Fruit fly (Drosophila melanogaster) whole organism, adult: Measurements from ENCODE around the gene CG5149.

Source experiments
- CG12768 ChIP-seq: fragments of 200-800 bp; sonication (Bioruptor generic); optimal IDR thresholded peaks from 2 replicates; lab custom pipeline; 2017; ENCODE audit warnings: missing biosample characterization, missing genetic modification characterization, mild to moderate bottlenecking, moderate library complexity, missing genetic modification reagents
- CG14711 ChIP-seq: fragments of 200-800 bp; sonication (Bioruptor generic); optimal IDR thresholded peaks from 2 replicates; lab custom pipeline; 2018; ENCODE audit warnings: missing biosample characterization, mild to moderate bottlenecking, missing genetic modification characterization, moderate library complexity
- CG1620 ChIP-seq: fragments of 200-800 bp; sonication (Bioruptor generic); optimal IDR thresholded peaks from 2 replicates; lab custom pipeline; 2016; ENCODE audit warnings: missing biosample characterization, missing genetic modification characterization
- CG33017 ChIP-seq: fragments of 200-800 bp; sonication (Bioruptor generic); optimal IDR thresholded peaks from 2 replicates; lab custom pipeline; 2018; ENCODE audit warnings: missing biosample characterization, mild to moderate bottlenecking, missing genetic modification characterization, moderate library complexity
- CG5204 ChIP-seq: fragments of 200-800 bp; sonication (Bioruptor generic); optimal IDR thresholded peaks from 2 replicates; lab custom pipeline; 2016; ENCODE audit warnings: missing biosample characterization, missing genetic modification characterization
- CG7045 ChIP-seq: fragments of 200-800 bp; sonication (Bioruptor generic); optimal IDR thresholded peaks from 2 replicates; lab custom pipeline; 2017; ENCODE audit warnings: missing biosample characterization, mild to moderate bottlenecking, missing genetic modification characterization
- Clk ChIP-seq: fragments of 200-800 bp; sonication (Bioruptor generic); optimal IDR thresholded peaks from 2 replicates; lab custom pipeline; 2017; ENCODE audit warnings: missing biosample characterization, missing genetic modification characterization
- cic ChIP-seq: fragments of 200-800 bp; sonication (Bioruptor generic); optimal IDR thresholded peaks from 2 replicates; lab custom pipeline; 2017; ENCODE audit warnings: missing biosample characterization, mild to moderate bottlenecking, missing genetic modification characterization, moderate library complexity
- cnc ChIP-seq, 2 experiments: fragments of >200 bp; optimal IDR thresholded peaks; 2 replicates each; lab custom pipeline; 2017
- kay ChIP-seq: fragments of 200-800 bp; sonication (Bioruptor generic); peaks from one replicate; lab custom pipeline; 2016; ENCODE audit warnings: missing biosample characterization, missing genetic modification characterization, borderline replicate concordance
- ovo ChIP-seq: fragments of 200-800 bp; sonication (Bioruptor generic); optimal IDR thresholded peaks from 2 replicates; lab custom pipeline; 2016; ENCODE audit warnings: missing biosample characterization, missing genetic modification characterization
- pad ChIP-seq: fragments of 200-800 bp; sonication (Bioruptor generic); optimal IDR thresholded peaks from 3 replicates; lab custom pipeline; 2017; ENCODE audit warnings: missing biosample characterization, missing genetic modification characterization, mild to moderate bottlenecking, moderate library complexity, missing genetic modification reagents
- toe ChIP-seq: fragments of 200-800 bp; sonication (Bioruptor generic); optimal IDR thresholded peaks from 2 replicates; lab custom pipeline; 2016; ENCODE audit warnings: missing biosample characterization, missing genetic modification characterization

- TF ChIP-seq toe (GFP tag; lab: Kevin White, UChicago) = no peak
- TF ChIP-seq CG1620 (GFP tag; lab: Kevin White, UChicago) = no peak
- TF ChIP-seq CG5204 = no peak
- no peak for TF ChIP-seq CG7045
- TF ChIP-seq CG33017 (tag; lab: Kevin White, UChicago) = no peak
- TF ChIP-seq ovo (GFP tag; lab: Kevin White, UChicago) = no peak
- no peak for TF ChIP-seq cnc (optimal IDR thresholded peaks at IDR 0.05; lab: Kevin White, UChicago)
- no peak for TF ChIP-seq CG14711 (tag; lab: Kevin White, UChicago)
- no peak for TF ChIP-seq CG12768 (GFP tag; lab: Kevin White, UChicago)
- no peak for TF ChIP-seq kay (GFP tag; lab: Kevin White, UChicago)
- no peak for TF ChIP-seq Clk (GFP tag; lab: Kevin White, UChicago)
- no peak for TF ChIP-seq pad (GFP tag; lab: Kevin White, UChicago)
- TF ChIP-seq cic = no peak
Observed at dm6 chr2L:7358008-7358582, 30.0 kb downstream of the CG5149 start.
